Fruit fly (Drosophila melanogaster) whole organism, embryonic: ENCODE results near the gene Rilpl.

Experiments used
- B-H1 ChIP-seq: fragments of 200-800 bp; sonication (Bioruptor generic); IDR thresholded peaks from 3 replicates; pipeline ENCODE4 v1.3.6; 2022; ENCODE audit warnings: missing biosample characterization, missing genetic modification characterization
- BtbVII ChIP-seq: fragments of 200-800 bp; sonication (Bioruptor generic); optimal IDR thresholded peaks from 3 replicates; lab custom pipeline; 2017; ENCODE audit warnings: missing biosample characterization, mild to moderate bottlenecking, missing genetic modification characterization
- CG11504 ChIP-seq: fragments of 200-800 bp; sonication (Bioruptor generic); optimal IDR thresholded peaks from 3 replicates; lab custom pipeline; 2019; ENCODE audit warnings: missing biosample characterization, mild to moderate bottlenecking, missing genetic modification characterization, moderate library complexity
- CG14050 ChIP-seq: fragments of 200-800 bp; sonication (Bioruptor generic); IDR thresholded peaks from 3 replicates; pipeline ENCODE4 v1.3.6; 2022; ENCODE audit warnings: missing biosample characterization, missing genetic modification characterization
- CG14710 ChIP-seq: fragments of 200-800 bp; sonication (Bioruptor generic); optimal IDR thresholded peaks from 3 replicates; lab custom pipeline; 2019; ENCODE audit warnings: missing biosample characterization, mild to moderate bottlenecking, missing genetic modification characterization, moderate library complexity
- CG15696 ChIP-seq: fragments of 200-800 bp; sonication (Bioruptor generic); optimal IDR thresholded peaks from 2 replicates; lab custom pipeline; 2019; ENCODE audit warnings: missing biosample characterization, mild to moderate bottlenecking, missing genetic modification characterization, moderate library complexity
- CG16815 ChIP-seq: fragments of 200-800 bp; sonication (Bioruptor generic); optimal IDR thresholded peaks from 3 replicates; lab custom pipeline; 2017; ENCODE audit warnings: missing biosample characterization, mild to moderate bottlenecking, missing genetic modification characterization
- CG17359 ChIP-seq: fragments of 200-800 bp; sonication (Bioruptor generic); optimal IDR thresholded peaks from 3 replicates; lab custom pipeline; 2018; ENCODE audit warnings: missing biosample characterization, mild to moderate bottlenecking, missing genetic modification characterization, moderate library complexity
- CG17912 ChIP-seq: fragments of 200-800 bp; sonication (Bioruptor generic); optimal IDR thresholded peaks from 2 replicates; lab custom pipeline; 2018; ENCODE audit warnings: missing biosample characterization, mild to moderate bottlenecking, missing genetic modification characterization
- CG18476 ChIP-seq: fragments of 200-800 bp; sonication (Bioruptor generic); optimal IDR thresholded peaks from 2 replicates; lab custom pipeline; 2016; ENCODE audit warnings: missing biosample characterization, mild to moderate bottlenecking, missing genetic modification characterization
- CG2116 ChIP-seq: fragments of 200-800 bp; sonication (Bioruptor generic); optimal IDR thresholded peaks from 3 replicates; lab custom pipeline; 2018; ENCODE audit warnings: missing biosample characterization, mild to moderate bottlenecking, missing genetic modification characterization
- CG3065 ChIP-seq: fragments of 200-800 bp; sonication (Bioruptor generic); optimal IDR thresholded peaks from 2 replicates; lab custom pipeline; 2016; ENCODE audit warnings: missing biosample characterization, missing genetic modification characterization
- CG31388 ChIP-seq: fragments of 200-800 bp; sonication (Bioruptor generic); optimal IDR thresholded peaks from 2 replicates; lab custom pipeline; 2016; ENCODE audit warnings: missing biosample characterization, missing genetic modification characterization
- CG33557 ChIP-seq: fragments of 200-800 bp; sonication (Bioruptor generic); optimal IDR thresholded peaks from 2 replicates; lab custom pipeline; 2019; ENCODE audit warnings: missing biosample characterization, mild to moderate bottlenecking, missing genetic modification characterization, moderate library complexity
- CG34422 ChIP-seq: fragments of 200-800 bp; sonication (Bioruptor generic); IDR thresholded peaks from 3 replicates; pipeline ENCODE4 v1.3.6; 2022; ENCODE audit warnings: missing biosample characterization, missing genetic modification characterization
- CG3726 ChIP-seq: fragments of 200-800 bp; sonication (Bioruptor generic); IDR thresholded peaks from 3 replicates; pipeline ENCODE4, ENCODE4 v1.3.6; 2022; ENCODE audit warnings: missing biosample characterization, missing genetic modification characterization
- CG4730 ChIP-seq: fragments of 200-800 bp; sonication (Bioruptor generic); IDR thresholded peaks from 2 replicates; pipeline ENCODE4 v1.3.6; 2022; ENCODE audit warnings: missing biosample characterization, missing genetic modification characterization
- CG4854 ChIP-seq: fragments of 200-800 bp; sonication (Bioruptor generic); optimal IDR thresholded peaks from 2 replicates; lab custom pipeline; 2016; ENCODE audit warnings: missing biosample characterization, missing genetic modification characterization, inconsistent platforms
- CG7745 ChIP-seq: fragments of 200-800 bp; sonication (Bioruptor generic); optimal IDR thresholded peaks from 2 replicates; lab custom pipeline; 2018; ENCODE audit warnings: missing biosample characterization, mild to moderate bottlenecking, missing genetic modification characterization, moderate library complexity
- Camta ChIP-seq: fragments of 200-800 bp; sonication (Bioruptor generic); optimal IDR thresholded peaks from 2 replicates; lab custom pipeline; 2016; ENCODE audit warnings: missing biosample characterization, missing genetic modification characterization
- D19B ChIP-seq: fragments of 200-800 bp; sonication (Bioruptor generic); optimal IDR thresholded peaks from 2 replicates; lab custom pipeline; 2017; ENCODE audit warnings: missing biosample characterization, mild to moderate bottlenecking, missing genetic modification characterization
- Dref ChIP-seq: fragments of 200-800 bp; sonication (Bioruptor generic); IDR thresholded peaks from 2 replicates; pipeline ENCODE4 v1.3.6; 2022; ENCODE audit warnings: missing biosample characterization, missing genetic modification characterization
- Drgx ChIP-seq: fragments of 200-800 bp; sonication (Bioruptor generic); IDR thresholded peaks from 2 replicates; pipeline ENCODE4 v1.3.6; 2022; ENCODE audit warnings: missing biosample characterization, missing genetic modification characterization
- E2f1 ChIP-seq: fragments of 200-800 bp; sonication (Bioruptor generic); IDR thresholded peaks from 2 replicates; pipeline ENCODE4 v1.3.6; 2022; ENCODE audit warnings: missing biosample characterization, missing genetic modification characterization
- Gug ChIP-seq: fragments of 200-800 bp; sonication (Bioruptor generic); IDR thresholded peaks from 4 replicates; pipeline ENCODE4 v1.3.6; 2022; ENCODE audit warnings: missing biosample characterization, missing genetic modification characterization
- Hey ChIP-seq: fragments of 200-800 bp; sonication (Bioruptor generic); optimal IDR thresholded peaks from 3 replicates; lab custom pipeline; 2018; ENCODE audit warnings: missing biosample characterization, mild to moderate bottlenecking, missing genetic modification characterization
- NK7.1 ChIP-seq: fragments of 200-800 bp; sonication (Bioruptor generic); optimal IDR thresholded peaks from 3 replicates; lab custom pipeline; 2016; ENCODE audit warnings: missing biosample characterization, missing genetic modification characterization
- Opbp ChIP-seq: fragments of 200-800 bp; sonication (Bioruptor generic); IDR thresholded peaks from 3 replicates; pipeline ENCODE4 v1.3.6; 2022; ENCODE audit warnings: missing biosample characterization, missing genetic modification characterization; ENCODE audit not compliant: partially characterized antibody
- Pdp1 ChIP-seq, 2 experiments: fragments of 200-800 bp; sonication (Bioruptor generic); optimal IDR thresholded peaks; 3 replicates each; lab custom pipeline; 2016; ENCODE audit warnings: missing biosample characterization in 2 of 2, missing genetic modification characterization in 2 of 2, mild to moderate bottlenecking in 1 of 2, moderate library complexity in 1 of 2
- Rfx ChIP-seq: fragments of 200-800 bp; sonication (Bioruptor generic); IDR thresholded peaks from 2 replicates; pipeline ENCODE4 v1.3.6; 2022; ENCODE audit warnings: missing biosample characterization, missing genetic modification characterization
- Tbp ChIP-seq: fragments of >200 bp; optimal IDR thresholded peaks from 2 replicates; lab custom pipeline; 2018; ENCODE audit warnings: missing biosample characterization, missing genetic modification characterization
- bbx ChIP-seq: fragments of 200-800 bp; sonication (Bioruptor generic); IDR thresholded peaks from 2 replicates; pipeline ENCODE4 v1.3.6; 2022; ENCODE audit warnings: missing biosample characterization, missing genetic modification characterization; ENCODE audit not compliant: partially characterized antibody
- da ChIP-seq: fragments of 200-800 bp; sonication (Bioruptor generic); optimal IDR thresholded peaks from 2 replicates; lab custom pipeline; 2016; ENCODE audit warnings: missing biosample characterization, missing genetic modification characterization
- dm ChIP-seq: fragments of 200-800 bp; sonication (Bioruptor generic); optimal IDR thresholded peaks from 3 replicates; lab custom pipeline; 2016; ENCODE audit warnings: missing biosample characterization, missing genetic modification characterization
- ems ChIP-seq: fragments of 200-800 bp; sonication (Bioruptor generic); optimal IDR thresholded peaks from 3 replicates; lab custom pipeline; 2016; ENCODE audit warnings: missing biosample characterization, missing genetic modification characterization
- ewg ChIP-seq: fragments of 200-800 bp; sonication (Bioruptor generic); optimal IDR thresholded peaks from 3 replicates; lab custom pipeline; 2017; ENCODE audit warnings: mild to moderate bottlenecking, missing biosample characterization, missing genetic modification reagents, missing genetic modification characterization
- gem ChIP-seq: fragments of 200-800 bp; sonication (Bioruptor generic); optimal IDR thresholded peaks from 2 replicates; lab custom pipeline; 2019; ENCODE audit warnings: missing biosample characterization, mild to moderate bottlenecking, missing genetic modification characterization, moderate library complexity
- gt ChIP-seq: fragments of 200-800 bp; sonication (Bioruptor generic); IDR thresholded peaks from 2 replicates; pipeline ENCODE4 v1.3.6; 2022; ENCODE audit warnings: missing biosample characterization, missing genetic modification characterization
- hb ChIP-seq: fragments of 200-800 bp; sonication (Bioruptor generic); IDR thresholded peaks from 3 replicates; pipeline ENCODE4 v1.3.6; 2022; ENCODE audit warnings: missing biosample characterization, missing genetic modification characterization; ENCODE audit not compliant: partially characterized antibody
- inv ChIP-seq: fragments of 200-800 bp; sonication (Bioruptor generic); IDR thresholded peaks from 2 replicates; pipeline ENCODE4 v1.3.6; 2022; ENCODE audit warnings: missing biosample characterization, missing genetic modification characterization; ENCODE audit not compliant: partially characterized antibody
- jumu ChIP-seq: fragments of 200-800 bp; sonication (Bioruptor generic); optimal IDR thresholded peaks from 3 replicates; lab custom pipeline; 2016; ENCODE audit warnings: missing biosample characterization, missing genetic modification characterization
- lbe ChIP-seq: fragments of 200-800 bp; sonication (Bioruptor generic); optimal IDR thresholded peaks from 2 replicates; lab custom pipeline; 2016; ENCODE audit warnings: missing biosample characterization, mild to moderate bottlenecking, missing genetic modification characterization
- oc ChIP-seq: fragments of 200-800 bp; sonication (Bioruptor generic); optimal IDR thresholded peaks from 2 replicates; lab custom pipeline; 2018; ENCODE audit warnings: missing biosample characterization, mild to moderate bottlenecking, missing genetic modification characterization, moderate library complexity
- pita ChIP-seq: fragments of 200-800 bp; sonication (Bioruptor generic); optimal IDR thresholded peaks from 2 replicates; lab custom pipeline; 2017; ENCODE audit warnings: missing biosample characterization, mild to moderate bottlenecking, missing genetic modification characterization
- run ChIP-seq: fragments of 200-800 bp; sonication (Bioruptor generic); optimal IDR thresholded peaks from 3 replicates; lab custom pipeline; 2018; ENCODE audit warnings: missing biosample characterization, mild to moderate bottlenecking, missing genetic modification characterization
- slou ChIP-seq: fragments of 200-800 bp; sonication (Bioruptor generic); optimal IDR thresholded peaks from 3 replicates; lab custom pipeline; 2016; ENCODE audit warnings: missing biosample characterization, missing genetic modification characterization
- so ChIP-seq: fragments of 200-800 bp; sonication (Bioruptor generic); IDR thresholded peaks from 3 replicates; pipeline ENCODE4 v1.3.6; 2022; ENCODE audit warnings: missing biosample characterization, missing genetic modification characterization
- stc ChIP-seq: fragments of 200-800 bp; sonication (Bioruptor generic); IDR thresholded peaks from 2 replicates; pipeline ENCODE4 v1.3.6; 2022; ENCODE audit warnings: missing biosample characterization, missing genetic modification characterization
- trh ChIP-seq: fragments of 200-800 bp; sonication (Bioruptor generic); optimal IDR thresholded peaks from 2 replicates; lab custom pipeline; 2016; ENCODE audit warnings: missing biosample characterization, missing genetic modification characterization

The Rilpl gene

DNA sequence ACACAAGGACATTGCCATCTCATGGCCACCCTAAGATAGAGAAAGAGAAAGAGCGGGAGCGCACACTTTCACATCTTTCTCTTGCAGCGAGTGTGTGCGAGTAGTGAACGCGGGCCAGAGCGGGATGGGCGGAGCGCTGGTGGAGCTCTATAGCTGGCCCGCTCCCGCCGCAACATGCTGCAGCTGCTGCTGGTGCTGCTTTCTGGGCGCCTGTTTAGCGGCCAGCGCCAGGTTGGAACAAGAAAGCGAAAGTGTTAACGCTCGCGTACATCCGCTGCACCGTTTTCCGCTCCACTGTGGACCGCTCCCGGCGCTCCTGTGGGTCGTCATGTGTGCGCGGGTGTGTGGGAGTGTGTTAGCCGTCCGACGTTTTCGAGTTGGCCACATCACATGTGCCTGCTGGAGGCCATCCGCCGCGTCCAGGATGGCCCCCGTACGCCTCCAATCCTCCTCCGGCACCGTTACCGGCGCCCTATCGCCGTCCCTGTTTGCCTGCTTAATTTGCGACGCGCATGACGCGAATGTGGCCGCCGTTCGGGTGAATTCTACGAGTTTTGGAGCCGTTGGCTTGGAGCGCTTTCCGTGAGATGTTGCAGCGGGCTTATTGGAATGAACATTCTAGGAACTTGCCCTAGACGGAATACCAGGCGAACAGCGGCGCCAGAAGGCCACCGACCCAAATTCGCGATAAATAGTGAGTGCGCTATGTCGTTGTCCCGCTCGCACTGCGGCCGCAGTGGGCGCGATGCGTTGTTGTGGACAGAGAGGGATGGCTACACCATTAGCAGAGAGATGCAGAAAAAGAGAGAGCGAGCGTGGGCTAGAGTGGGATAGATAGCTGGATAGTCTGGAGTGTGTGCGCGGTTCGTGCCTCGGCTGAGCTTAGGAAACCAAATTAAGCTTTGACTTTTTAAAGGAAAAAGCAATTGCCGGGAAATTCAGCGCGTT is 6.5 kb downstream of the Rilpl start (continued):
- TF ChIP-seq so (GFP tag; lab: Robert Waterston, UW), result no peak
- TF ChIP-seq CG15696 (tag; lab: Kevin White, UChicago), result no peak
- TF ChIP-seq CG3065, result no peak
- no peak for TF ChIP-seq CG2116 (GFP tag; lab: Kevin White, UChicago)
- TF ChIP-seq slou (GFP tag; lab: Kevin White, UChicago), result no peak
- no peak for TF ChIP-seq CG14050 (GFP tag; lab: Robert Waterston, UW)
- TF ChIP-seq D19B (GFP tag; lab: Kevin White, UChicago), result no peak
- no peak for TF ChIP-seq CG4730 (GFP tag; lab: Robert Waterston, UW)
- peak; percentile 20; the same call in 1 of the 2 replicates for TF ChIP-seq E2f1 (GFP tag; lab: Robert Waterston, UW)
- peak; percentile 7 for TF ChIP-seq CG14710 (tag; lab: Kevin White, UChicago)
- TF ChIP-seq CG34422 (GFP tag; lab: Robert Waterston, UW), result peak; percentile 24; the same call in 1 of the 3 replicates
- TF ChIP-seq CG33557 (GFP tag; lab: Kevin White, UChicago), result peak; percentile 47
- TF ChIP-seq oc, result no peak
- peak; percentile 45 for TF ChIP-seq ewg (GFP tag; lab: Kevin White, UChicago)
- peak; percentile 30 for TF ChIP-seq Hey (tag; lab: Kevin White, UChicago)
- no peak for TF ChIP-seq Tbp (GFP tag; lab: Kevin White, UChicago)
- TF ChIP-seq ems (GFP tag; lab: Kevin White, UChicago), result no peak
- TF ChIP-seq CG31388 (GFP tag; lab: Kevin White, UChicago), result no peak
- no peak for TF ChIP-seq inv (GFP tag; lab: Robert Waterston, UW)
- no peak for TF ChIP-seq CG4854 (GFP tag; lab: Kevin White, UChicago)
- TF ChIP-seq jumu (GFP tag; lab: Kevin White, UChicago), result no peak
- no peak for TF ChIP-seq CG7745 (tag; lab: Kevin White, UChicago)
- TF ChIP-seq Camta (GFP tag; lab: Kevin White, UChicago), result no peak
- TF ChIP-seq B-H1, result no peak
- TF ChIP-seq Rfx (GFP tag; lab: Robert Waterston, UW), result peak; percentile 27
- peak; percentile 6 for TF ChIP-seq BtbVII (GFP tag; lab: Kevin White, UChicago)
- TF ChIP-seq lbe (GFP tag; lab: Kevin White, UChicago), result no peak
- no peak for TF ChIP-seq run (tag; lab: Kevin White, UChicago)
- TF ChIP-seq gem (tag; lab: Kevin White, UChicago), result no peak
- 0 out of 2 replicates have a peak, but pooled peaks have one; percentile 4 for TF ChIP-seq Drgx (GFP tag; lab: Robert Waterston, UW)
- TF ChIP-seq CG18476 (GFP tag; lab: Kevin White, UChicago), result no peak
- TF ChIP-seq pita, result peak; percentile 60
- TF ChIP-seq trh (GFP tag; lab: Kevin White, UChicago), result no peak
- peak; percentile 60 for TF ChIP-seq CG11504 (tag; lab: Kevin White, UChicago)
- no peak for TF ChIP-seq stc (GFP tag; lab: Robert Waterston, UW)
- no peak for TF ChIP-seq Pdp1 (GFP tag; optimal IDR thresholded peaks at IDR 0.05; lab: Kevin White, UChicago)
- TF ChIP-seq NK7.1 (GFP tag; lab: Kevin White, UChicago), result peak; percentile 4
- TF ChIP-seq da (GFP tag; lab: Kevin White, UChicago), result no peak
- peak; percentile 12 for TF ChIP-seq dm (GFP tag; lab: Kevin White, UChicago)
- TF ChIP-seq bbx, result peak; percentile 49; the same call in 1 of the 2 replicates
- no peak for TF ChIP-seq gt (GFP tag; lab: Robert Waterston, UW)
- TF ChIP-seq Gug (GFP tag; lab: Robert Waterston, UW), result no peak
- TF ChIP-seq Dref (GFP tag; lab: Robert Waterston, UW), result no peak
- no peak for TF ChIP-seq CG16815 (GFP tag; lab: Kevin White, UChicago)
- TF ChIP-seq hb, result no peak
- TF ChIP-seq CG17912, result peak; percentile 4
- peak; percentile 52; the same call in 2 of the 3 replicates for TF ChIP-seq Opbp (GFP tag; lab: Robert Waterston, UW)
- TF ChIP-seq CG3726, result no peak
- TF ChIP-seq CG17359, result no peak
